Worm (Caenorhabditis elegans) whole organism, L4 larva: ENCODE results near the gene C14F11.7.

ENCODE experiments used
- R02D3.7 ChIP-seq: fragments of 150-350 bp; sonication (generic microtip); optimal IDR thresholded peaks from 3 replicates; lab custom pipeline; 2014; ENCODE audit warnings: missing biosample characterization, missing genetic modification characterization
- dmd-9 ChIP-seq: fragments of 200-800 bp; sonication (Bioruptor generic); IDR thresholded peaks from 2 replicates; pipeline ENCODE4 v1.3.6; 2022; ENCODE audit warnings: missing genetic modification reagents, missing genetic modification characterization, missing compliant biosample characterization
- dpl-1 ChIP-seq: fragments of 150-350 bp; optimal IDR thresholded peaks from 2 replicates; lab custom pipeline; 2014; ENCODE audit warnings: missing biosample characterization, missing genetic modification reagents, missing genetic modification characterization
- egl-27 ChIP-seq: sonication (generic microtip); optimal IDR thresholded peaks from 3 replicates; lab custom pipeline; 2017; ENCODE audit warnings: missing biosample characterization, missing genetic modification reagents, missing genetic modification characterization
- lin-29 ChIP-seq: fragments of 200-800 bp; sonication (Bioruptor generic); IDR thresholded peaks from 2 replicates; pipeline ENCODE4 v1.3.6; 2022; ENCODE audit warnings: missing genetic modification reagents, missing genetic modification characterization, missing compliant biosample characterization
- lir-3 ChIP-seq: sonication (generic microtip); optimal IDR thresholded peaks from 2 replicates; lab custom pipeline; 2016; ENCODE audit warnings: mild to moderate bottlenecking, missing genetic modification characterization, missing compliant biosample characterization
- mxl-3 ChIP-seq: fragments of 200-800 bp; sonication (Bioruptor generic); optimal IDR thresholded peaks from 2 replicates; lab custom pipeline; 2018; ENCODE audit warnings: mild to moderate bottlenecking, missing genetic modification characterization, missing compliant biosample characterization
- nhr-237 ChIP-seq: sonication (generic microtip); optimal IDR thresholded peaks from 2 replicates; lab custom pipeline; 2017; ENCODE audit warnings: missing biosample characterization, missing genetic modification characterization
- rbr-2 ChIP-seq: sonication (generic microtip); optimal IDR thresholded peaks from 2 replicates; lab custom pipeline; 2016; ENCODE audit warnings: missing genotype, missing genetic modification characterization, missing compliant biosample characterization
- skn-1 ChIP-seq: fragments of 150-350 bp; optimal IDR thresholded peaks from 2 replicates; lab custom pipeline; 2014; ENCODE audit warnings: missing biosample characterization, missing genetic modification characterization
- unc-62 ChIP-seq, 3 experiments: fragments of 150-350 bp in 1 of 3; sonication (generic microtip); optimal IDR thresholded peaks in 2 of 3; peaks in 1 of 3; 1 replicate in 1 of 3; 2 replicates in 2 of 3; lab custom pipeline; 2014 to 2017; ENCODE audit warnings: missing biosample characterization in 3 of 3, missing genetic modification characterization in 3 of 3, missing genetic modification reagents in 3 of 3, missing genotype in 1 of 3

- TF ChIP-seq nhr-237 (no peak), lin-29 (GFP tag; lab: Robert Waterston, UW) (no peak), rbr-2 (peak; percentile 26), unc-62 (GFP tag; optimal IDR thresholded peaks at IDR 0.05 in 1 of 2; lab: Kevin White, UChicago) (no peak), unc-62 (tag; optimal IDR thresholded peaks at IDR 0.05; lab: Kevin White, UChicago) (no peak), dpl-1 (GFP tag; lab: Kevin White, UChicago) (no peak), skn-1 (tag; lab: Kevin White, UChicago) (no peak), R02D3.7 (tag; lab: Kevin White, UChicago) (no peak), egl-27 (tag; lab: Kevin White, UChicago) (no peak), dmd-9 (GFP tag; lab: Robert Waterston, UW) (no peak), mxl-3 (peak; percentile 8), lir-3 (no peak)
These were observed 41.9 kb upstream of the C14F11.7 start for ce11 chrX:6250272-6250752.
